Worm (Caenorhabditis elegans) whole organism, L1 larva: ENCODE results near the gene pals-23.

Experiments used
- Y116A8C.19 ChIP-seq: sonication (generic microtip); optimal IDR thresholded peaks from 2 replicates; lab custom pipeline; 2016; ENCODE audit warnings: missing compliant biosample characterization, missing genetic modification characterization, borderline replicate concordance
- blmp-1 ChIP-seq: fragments of 150-350 bp; optimal IDR thresholded peaks from 2 replicates; lab custom pipeline; 2014; ENCODE audit warnings: missing biosample characterization, missing genetic modification characterization
- ceh-63 ChIP-seq: fragments of 200-800 bp; sonication (Bioruptor generic); optimal IDR thresholded peaks from 2 replicates; lab custom pipeline; 2018; ENCODE audit warnings: mild to moderate bottlenecking, missing genetic modification characterization, missing compliant biosample characterization
- ceh-90 ChIP-seq: sonication (generic microtip); optimal IDR thresholded peaks from 2 replicates; lab custom pipeline; 2016; ENCODE audit warnings: missing genetic modification characterization, missing compliant biosample characterization
- dsc-1 ChIP-seq: sonication (generic microtip); optimal IDR thresholded peaks from 2 replicates; lab custom pipeline; 2016; ENCODE audit warnings: mild to moderate bottlenecking, missing genetic modification characterization, missing compliant biosample characterization
- egl-27 ChIP-seq, 2 experiments: fragments of 150-350 bp in 1 of 2; sonication (generic microtip); optimal IDR thresholded peaks; 3 replicates each; lab custom pipeline; 2017 to 2018; ENCODE audit warnings: missing biosample characterization in 2 of 2, missing genetic modification characterization in 2 of 2, missing genetic modification reagents in 2 of 2
- elt-3 ChIP-seq, 6 experiments: fragments of 150-350 bp in 1 of 6; sonication (generic microtip); optimal IDR thresholded peaks; 2 replicates each; lab custom pipeline; 2017 to 2018; ENCODE audit warnings: missing biosample characterization in 6 of 6, missing genetic modification characterization in 6 of 6, inconsistent platforms in 1 of 6
- fkh-4 ChIP-seq: sonication (generic microtip); optimal IDR thresholded peaks from 2 replicates; lab custom pipeline; 2016; ENCODE audit warnings: missing compliant biosample characterization, missing genetic modification characterization, borderline replicate concordance
- fos-1 ChIP-seq: fragments of 150-350 bp; optimal IDR thresholded peaks from 2 replicates; lab custom pipeline; 2014; ENCODE audit warnings: missing biosample characterization, missing genetic modification characterization
- grh-1 ChIP-seq: fragments of 200-800 bp; sonication (Bioruptor generic); IDR thresholded peaks from 2 replicates; pipeline ENCODE4 v1.3.6; 2022; ENCODE audit warnings: missing genetic modification reagents, missing genetic modification characterization, missing compliant biosample characterization
- hlh-17 ChIP-seq: fragments of 200-800 bp; sonication (Bioruptor generic); optimal IDR thresholded peaks from 2 replicates; lab custom pipeline; 2018; ENCODE audit warnings: missing genetic modification characterization, mild to moderate bottlenecking, missing compliant biosample characterization, moderate library complexity, borderline replicate concordance
- isw-1 ChIP-seq: fragments of 200-800 bp; sonication (Bioruptor generic); IDR thresholded peaks from 2 replicates; pipeline ENCODE4 v1.3.6; 2022; ENCODE audit warnings: missing genetic modification characterization, missing compliant biosample characterization
- jun-1 ChIP-seq: fragments of 150-350 bp; optimal IDR thresholded peaks from 2 replicates; lab custom pipeline; 2014; ENCODE audit warnings: missing biosample characterization, missing genetic modification reagents, missing genetic modification characterization
- lin-13 ChIP-seq: fragments of 150-350 bp; optimal IDR thresholded peaks from 2 replicates; lab custom pipeline; 2014; ENCODE audit warnings: missing biosample characterization, missing genetic modification reagents, missing genetic modification characterization
- lin-14 ChIP-seq: fragments of 200-800 bp; sonication (Bioruptor generic); optimal IDR thresholded peaks from 2 replicates; lab custom pipeline; 2018; ENCODE audit warnings: mild to moderate bottlenecking, missing genetic modification characterization, moderate library complexity, missing compliant biosample characterization
- lin-39 ChIP-seq: fragments of 150-350 bp; optimal IDR thresholded peaks from 2 replicates; lab custom pipeline; 2014; ENCODE audit warnings: missing biosample characterization, missing genetic modification reagents, missing genetic modification characterization
- lsy-2 ChIP-seq, 2 experiments: fragments of 150-350 bp; optimal IDR thresholded peaks; 2 replicates each; lab custom pipeline; 2014; ENCODE audit warnings: missing biosample characterization in 2 of 2, missing genetic modification characterization in 2 of 2
- mab-9 ChIP-seq: fragments of 200-800 bp; sonication (Bioruptor generic); IDR thresholded peaks from 2 replicates; pipeline ENCODE4 v1.3.6; 2022; ENCODE audit warnings: missing genetic modification reagents, missing genetic modification characterization, missing compliant biosample characterization
- mef-2 ChIP-seq: fragments of 150-350 bp; optimal IDR thresholded peaks from 2 replicates; lab custom pipeline; 2014; ENCODE audit warnings: missing biosample characterization, missing genetic modification characterization
- nhr-12 ChIP-seq: sonication (generic microtip); optimal IDR thresholded peaks from 2 replicates; lab custom pipeline; 2017; ENCODE audit warnings: missing biosample characterization, missing genetic modification characterization
- nhr-20 ChIP-seq: sonication (generic microtip); optimal IDR thresholded peaks from 2 replicates; lab custom pipeline; 2016; ENCODE audit warnings: mild to moderate bottlenecking, missing genetic modification characterization, missing compliant biosample characterization
- nhr-237 ChIP-seq: fragments of 150-350 bp; optimal IDR thresholded peaks from 2 replicates; lab custom pipeline; 2014; ENCODE audit warnings: missing biosample characterization, missing genetic modification characterization
- nhr-76 ChIP-seq: sonication (generic microtip); optimal IDR thresholded peaks from 2 replicates; lab custom pipeline; 2017; ENCODE audit warnings: missing biosample characterization, missing genetic modification characterization
- pag-3 ChIP-seq: sonication (generic microtip); optimal IDR thresholded peaks from 2 replicates; lab custom pipeline; 2017; ENCODE audit warnings: missing genetic modification characterization, mild to moderate bottlenecking, missing compliant biosample characterization, antibody characterized with exemption, borderline replicate concordance; ENCODE audit not compliant: insufficient read depth
- pqm-1 ChIP-seq: sonication (generic microtip); optimal IDR thresholded peaks from 3 replicates; lab custom pipeline; 2017; ENCODE audit warnings: missing biosample characterization, missing genetic modification characterization
- skn-1 ChIP-seq: fragments of 150-350 bp; optimal IDR thresholded peaks from 2 replicates; lab custom pipeline; 2014; ENCODE audit warnings: missing biosample characterization, missing genetic modification characterization
- snpc-4 ChIP-seq: fragments of 150-350 bp; optimal IDR thresholded peaks from 2 replicates; lab custom pipeline; 2014; ENCODE audit warnings: missing biosample characterization, missing genetic modification characterization
- snu-23 ChIP-seq: sonication (generic microtip); optimal IDR thresholded peaks from 2 replicates; lab custom pipeline; 2016; ENCODE audit warnings: missing genetic modification characterization, missing compliant biosample characterization
- swsn-7 ChIP-seq: sonication (generic microtip); optimal IDR thresholded peaks from 2 replicates; lab custom pipeline; 2016; ENCODE audit warnings: missing genetic modification characterization, missing compliant biosample characterization
- tbx-2 ChIP-seq: sonication (generic microtip); optimal IDR thresholded peaks from 2 replicates; lab custom pipeline; 2016; ENCODE audit warnings: missing genetic modification characterization, missing compliant biosample characterization
- tlp-1 ChIP-seq: fragments of 150-350 bp; optimal IDR thresholded peaks from 2 replicates; lab custom pipeline; 2014; ENCODE audit warnings: missing biosample characterization, missing genetic modification characterization
- unc-130 ChIP-seq: fragments of 150-350 bp; optimal IDR thresholded peaks from 2 replicates; lab custom pipeline; 2017; ENCODE audit warnings: missing biosample characterization, missing genetic modification characterization, inconsistent platforms
- unc-62 ChIP-seq: fragments of 150-350 bp; optimal IDR thresholded peaks from 2 replicates; lab custom pipeline; 2014; ENCODE audit warnings: missing biosample characterization, missing genetic modification reagents, missing genetic modification characterization
- zag-1 ChIP-seq: fragments of 150-350 bp; optimal IDR thresholded peaks from 2 replicates; lab custom pipeline; 2014; ENCODE audit warnings: missing biosample characterization, missing genetic modification characterization
- zip-4 ChIP-seq: fragments of 200-800 bp; sonication (Bioruptor generic); optimal IDR thresholded peaks from 2 replicates; lab custom pipeline; 2018; ENCODE audit warnings: mild to moderate bottlenecking, missing genetic modification characterization, moderate library complexity, missing compliant biosample characterization

The pals-23 gene

ce11 chrIII:164775-165174 lies 40.2 kb downstream of the pals-23 start, which contains the start of gene F40G9.8:
TSS of gene F40G9.8 (minus strand) at chrIII:164875.
- TF ChIP-seq unc-130 (tag; lab: Kevin White, UChicago): no peak
- no peak for TF ChIP-seq skn-1 (tag; lab: Kevin White, UChicago)
- TF ChIP-seq grh-1 (GFP tag; lab: Robert Waterston, UW): no peak
- TF ChIP-seq mab-9 (GFP tag; lab: Robert Waterston, UW): no peak
- TF ChIP-seq blmp-1 (tag; lab: Kevin White, UChicago): no peak
- no peak for TF ChIP-seq isw-1 (GFP tag; lab: Robert Waterston, UW)
- TF ChIP-seq lin-13 (GFP tag; lab: Kevin White, UChicago): no peak
- TF ChIP-seq snu-23 (GFP tag; lab: Kevin White, UChicago): no peak
- no peak for TF ChIP-seq lin-14 (GFP tag; lab: Kevin White, UChicago)
- no peak for TF ChIP-seq nhr-237
- no peak for TF ChIP-seq tbx-2 (tag; lab: Kevin White, UChicago)
- no peak for TF ChIP-seq Y116A8C.19 (tag; lab: Kevin White, UChicago)
- TF ChIP-seq unc-62 (GFP tag; lab: Kevin White, UChicago): no peak
- TF ChIP-seq, all 84 proteins: peak for 0

ce11 chrIII:165390-165789 lies 40.8 kb downstream of the pals-23 start, which contains the start of gene F40G9.7:
TSS of gene F40G9.7 (plus strand) at chrIII:165690.
- TF ChIP-seq dsc-1 (tag; lab: Kevin White, UChicago) (no peak), swsn-7 (no peak), fkh-4 (tag; lab: Kevin White, UChicago) (no peak), lin-39 (tag; lab: Kevin White, UChicago) (no peak)

- TF ChIP-seq mef-2 (no peak), zip-4 (GFP tag; lab: Kevin White, UChicago) (no peak)
Observed at ce11 chrIII:169478-169877, 44.9 kb downstream of the pals-23 start, which contains the start of gene F40G9.18. TSS of gene F40G9.18 (minus strand) at chrIII:169578.

ce11 chrIII:171617-172016 lies 47.0 kb downstream of the pals-23 start, which contains the start of the genes F40G9.9 and F40G9.12:
TSS of gene F40G9.9 (minus strand) at chrIII:171717.
TSS of gene F40G9.12 (plus strand) at chrIII:171847.
- TF ChIP-seq pag-3 (tag; lab: Kevin White, UChicago) (no peak), unc-130 (tag; lab: Kevin White, UChicago) (no peak), mab-9 (GFP tag; lab: Robert Waterston, UW) (no peak), egl-27 (tag; optimal IDR thresholded peaks at IDR 0.05; lab: Kevin White, UChicago) (no peak), elt-3 (tag; optimal IDR thresholded peaks at IDR 0.05; lab: Kevin White, UChicago) (no peak), nhr-76 (tag; lab: Kevin White, UChicago) (no peak), jun-1 (tag; lab: Kevin White, UChicago) (no peak), fkh-4 (tag; lab: Kevin White, UChicago) (no peak), lsy-2 (tag; optimal IDR thresholded peaks at IDR 0.05; lab: Kevin White, UChicago) (no peak), hlh-17 (GFP tag; lab: Kevin White, UChicago) (no peak), nhr-12 (tag; lab: Kevin White, UChicago) (no peak), tlp-1 (tag; lab: Kevin White, UChicago) (no peak), snu-23 (GFP tag; lab: Kevin White, UChicago) (no peak), snpc-4 (tag; lab: Kevin White, UChicago) (no peak), nhr-237 (no peak), zag-1 (tag; lab: Kevin White, UChicago) (no peak), zip-4 (GFP tag; lab: Kevin White, UChicago) (no peak)

- no peak for TF ChIP-seq dsc-1 (tag; lab: Kevin White, UChicago)
- no peak for TF ChIP-seq Y116A8C.19 (tag; lab: Kevin White, UChicago)
- TF ChIP-seq pqm-1: no peak
- TF ChIP-seq ceh-90 (tag; lab: Kevin White, UChicago): no peak
- no peak for TF ChIP-seq ceh-63 (GFP tag; lab: Kevin White, UChicago)
- no peak for TF ChIP-seq nhr-20 (tag; lab: Kevin White, UChicago)
- no peak for TF ChIP-seq unc-62 (GFP tag; lab: Kevin White, UChicago)
- no peak for TF ChIP-seq fos-1
Observed at ce11 chrIII:173501-173900, 48.9 kb downstream of the pals-23 start, which contains the start of gene F40G9.19. TSS of gene F40G9.19 (plus strand) at chrIII:173801.
